Fruit fly (Drosophila melanogaster) whole organism, embryonic: Measurements from ENCODE around the gene CG3008.
A peak's percentile ranks its signal among the peaks of the same experiment; 100 is the strongest.

Experiments
- CG10321 ChIP-seq: fragments of 200-800 bp; sonication (Bioruptor generic); IDR thresholded peaks from 2 replicates; pipeline ENCODE4 v1.3.6; 2022; ENCODE audit warnings: missing biosample characterization, missing genetic modification characterization
- CG11247 ChIP-seq: fragments of 200-800 bp; sonication (Bioruptor generic); IDR thresholded peaks from 2 replicates; pipeline ENCODE4 v1.3.6; 2022; ENCODE audit warnings: missing biosample characterization, missing genetic modification characterization
- CG12744 ChIP-seq: fragments of 200-800 bp; sonication (Bioruptor generic); optimal IDR thresholded peaks from 2 replicates; lab custom pipeline; 2016; ENCODE audit warnings: missing biosample characterization, missing genetic modification characterization
- CG12769 ChIP-seq: fragments of 200-800 bp; sonication (Bioruptor generic); optimal IDR thresholded peaks from 2 replicates; lab custom pipeline; 2019; ENCODE audit warnings: missing biosample characterization, mild to moderate bottlenecking, missing genetic modification characterization, moderate library complexity
- CG13296 ChIP-seq: fragments of 200-800 bp; sonication (Bioruptor generic); optimal IDR thresholded peaks from 3 replicates; lab custom pipeline; 2018; ENCODE audit warnings: missing biosample characterization, mild to moderate bottlenecking, missing genetic modification characterization
- CG14710 ChIP-seq: fragments of 200-800 bp; sonication (Bioruptor generic); optimal IDR thresholded peaks from 3 replicates; lab custom pipeline; 2019; ENCODE audit warnings: missing biosample characterization, mild to moderate bottlenecking, missing genetic modification characterization, moderate library complexity
- CG15269 ChIP-seq: fragments of 200-800 bp; sonication (Bioruptor generic); optimal IDR thresholded peaks from 2 replicates; lab custom pipeline; 2018; ENCODE audit warnings: missing biosample characterization, mild to moderate bottlenecking, missing genetic modification characterization, moderate library complexity
- CG2202 ChIP-seq: fragments of 200-800 bp; sonication (Bioruptor generic); optimal IDR thresholded peaks from 2 replicates; lab custom pipeline; 2018; ENCODE audit warnings: missing biosample characterization, mild to moderate bottlenecking, missing genetic modification characterization
- CG2875 ChIP-seq: fragments of 200-800 bp; sonication (Bioruptor generic); optimal IDR thresholded peaks from 2 replicates; lab custom pipeline; 2017; ENCODE audit warnings: missing biosample characterization, mild to moderate bottlenecking, missing genetic modification characterization, missing genetic modification reagents
- CG31224 ChIP-seq: fragments of 200-800 bp; sonication (Bioruptor generic); IDR thresholded peaks from 2 replicates; pipeline ENCODE4 v1.3.6; 2022; ENCODE audit warnings: missing biosample characterization, missing genetic modification characterization
- CG34224 ChIP-seq: fragments of 200-800 bp; sonication (Bioruptor generic); IDR thresholded peaks from 3 replicates; pipeline ENCODE4 v1.3.6; 2022; ENCODE audit warnings: missing biosample characterization, missing genetic modification characterization; ENCODE audit not compliant: partially characterized antibody
- CG3838 ChIP-seq: fragments of 200-800 bp; sonication (Bioruptor generic); optimal IDR thresholded peaks from 3 replicates; lab custom pipeline; 2016; ENCODE audit warnings: missing biosample characterization, missing genetic modification characterization
- CG4730 ChIP-seq: fragments of 200-800 bp; sonication (Bioruptor generic); IDR thresholded peaks from 2 replicates; pipeline ENCODE4 v1.3.6; 2022; ENCODE audit warnings: missing biosample characterization, missing genetic modification characterization
- CG6175 ChIP-seq: fragments of 200-800 bp; sonication (Bioruptor generic); IDR thresholded peaks from 3 replicates; pipeline ENCODE4 v1.3.6; 2022; ENCODE audit warnings: missing biosample characterization, missing genetic modification characterization
- CG6791 ChIP-seq: fragments of 200-800 bp; sonication (Bioruptor generic); IDR thresholded peaks from 3 replicates; pipeline ENCODE4 v1.3.6; 2022; ENCODE audit warnings: missing biosample characterization, missing genetic modification characterization; ENCODE audit not compliant: partially characterized antibody
- CG7745 ChIP-seq: fragments of 200-800 bp; sonication (Bioruptor generic); optimal IDR thresholded peaks from 2 replicates; lab custom pipeline; 2018; ENCODE audit warnings: missing biosample characterization, mild to moderate bottlenecking, missing genetic modification characterization, moderate library complexity
- CG7987 ChIP-seq: fragments of 200-800 bp; sonication (Bioruptor generic); optimal IDR thresholded peaks from 2 replicates; lab custom pipeline; 2018; ENCODE audit warnings: missing biosample characterization, mild to moderate bottlenecking, missing genetic modification characterization, moderate library complexity
- D ChIP-seq, 2 experiments: fragments of 200-800 bp in 1 of 2; fragments of >200 bp in 1 of 2; sonication (Bioruptor generic) in 1 of 2; optimal IDR thresholded peaks; 2 replicates in 1 of 2; 3 replicates in 1 of 2; lab custom pipeline; 2017; ENCODE audit warnings: mild to moderate bottlenecking in 1 of 2, missing biosample characterization in 1 of 2, missing genetic modification characterization in 1 of 2, missing genetic modification reagents in 1 of 2
- Dad ChIP-seq: fragments of 200-800 bp; sonication (Bioruptor generic); optimal IDR thresholded peaks from 3 replicates; lab custom pipeline; 2016; ENCODE audit warnings: missing biosample characterization, missing genetic modification characterization
- Dip3 ChIP-seq: fragments of 200-800 bp; sonication (Bioruptor generic); optimal IDR thresholded peaks from 3 replicates; lab custom pipeline; 2016; ENCODE audit warnings: missing biosample characterization, missing genetic modification characterization
- MTF-1 ChIP-seq: fragments of 200-800 bp; sonication (Bioruptor generic); optimal IDR thresholded peaks from 2 replicates; lab custom pipeline; 2018; ENCODE audit warnings: missing biosample characterization, mild to moderate bottlenecking, missing genetic modification characterization, borderline replicate concordance
- Max ChIP-seq: fragments of 200-800 bp; sonication (Bioruptor generic); optimal IDR thresholded peaks from 2 replicates; lab custom pipeline; 2016; ENCODE audit warnings: missing biosample characterization, mild to moderate bottlenecking, missing genetic modification characterization
- Rfx ChIP-seq: fragments of 200-800 bp; sonication (Bioruptor generic); IDR thresholded peaks from 2 replicates; pipeline ENCODE4 v1.3.6; 2022; ENCODE audit warnings: missing biosample characterization, missing genetic modification characterization
- Sin3A ChIP-seq: fragments of >200 bp; optimal IDR thresholded peaks from 2 replicates; lab custom pipeline; 2018
- Sry-β ChIP-seq: fragments of 200-800 bp; sonication (Bioruptor generic); optimal IDR thresholded peaks from 2 replicates; lab custom pipeline; 2018; ENCODE audit warnings: missing biosample characterization, mild to moderate bottlenecking, missing genetic modification characterization, moderate library complexity
- TFAM ChIP-seq: fragments of 200-800 bp; sonication (Bioruptor generic); optimal IDR thresholded peaks from 2 replicates; lab custom pipeline; 2017; ENCODE audit warnings: missing biosample characterization, missing genetic modification characterization, inconsistent platforms
- Usf ChIP-seq: fragments of 200-800 bp; sonication (Bioruptor generic); optimal IDR thresholded peaks from 2 replicates; lab custom pipeline; 2017; ENCODE audit warnings: missing genotype, missing biosample characterization, missing genetic modification characterization
- ac ChIP-seq: fragments of 200-800 bp; sonication (Bioruptor generic); optimal IDR thresholded peaks from 3 replicates; lab custom pipeline; 2017; ENCODE audit warnings: missing biosample characterization, mild to moderate bottlenecking, missing genetic modification characterization
- ase ChIP-seq: fragments of 200-800 bp; sonication (Bioruptor generic); IDR thresholded peaks from 3 replicates; pipeline ENCODE4 v1.3.6; 2022; ENCODE audit warnings: missing biosample characterization, missing genetic modification characterization
- bowl ChIP-seq: fragments of 200-800 bp; sonication (Bioruptor generic); IDR thresholded peaks from 2 replicates; pipeline ENCODE4 v1.3.6; 2022; ENCODE audit warnings: missing biosample characterization, missing genetic modification characterization
- br ChIP-seq: fragments of >200 bp; optimal IDR thresholded peaks from 2 replicates; lab custom pipeline; 2017
- chm ChIP-seq: fragments of 200-800 bp; sonication (Bioruptor generic); IDR thresholded peaks from 2 replicates; pipeline ENCODE4 v1.3.6; 2022; ENCODE audit warnings: missing biosample characterization, missing genetic modification characterization
- da ChIP-seq: fragments of 200-800 bp; sonication (Bioruptor generic); optimal IDR thresholded peaks from 2 replicates; lab custom pipeline; 2016; ENCODE audit warnings: missing biosample characterization, missing genetic modification characterization
- dan ChIP-seq: fragments of 200-800 bp; sonication (Bioruptor generic); IDR thresholded peaks from 2 replicates; pipeline ENCODE4 v1.3.6; 2022; ENCODE audit warnings: missing biosample characterization, missing genetic modification characterization
- dmrt11E ChIP-seq: fragments of 200-800 bp; sonication (Bioruptor generic); optimal IDR thresholded peaks from 3 replicates; lab custom pipeline; 2018; ENCODE audit warnings: missing biosample characterization, mild to moderate bottlenecking, missing genetic modification characterization, moderate library complexity
- dpn ChIP-seq, 2 experiments: fragments of 200-800 bp; sonication (Bioruptor generic); optimal IDR thresholded peaks; 3 replicates each; lab custom pipeline; 2016; ENCODE audit warnings: missing biosample characterization in 2 of 2, missing genetic modification characterization in 2 of 2
- dysf ChIP-seq: fragments of 200-800 bp; sonication (Bioruptor generic); IDR thresholded peaks from 3 replicates; pipeline ENCODE4 v1.3.6; 2022; ENCODE audit warnings: missing biosample characterization, missing genetic modification characterization
- fd64A ChIP-seq: fragments of 200-800 bp; sonication (Bioruptor generic); optimal IDR thresholded peaks from 3 replicates; lab custom pipeline; 2018; ENCODE audit warnings: missing biosample characterization, mild to moderate bottlenecking, missing genetic modification characterization
- gcm ChIP-seq: fragments of 200-800 bp; sonication (Bioruptor generic); optimal IDR thresholded peaks from 2 replicates; lab custom pipeline; 2019; ENCODE audit warnings: missing biosample characterization, mild to moderate bottlenecking, missing genetic modification characterization, moderate library complexity
- lbe ChIP-seq: fragments of 200-800 bp; sonication (Bioruptor generic); optimal IDR thresholded peaks from 2 replicates; lab custom pipeline; 2016; ENCODE audit warnings: missing biosample characterization, mild to moderate bottlenecking, missing genetic modification characterization
- mam ChIP-seq: fragments of 200-800 bp; sonication (Bioruptor generic); optimal IDR thresholded peaks from 3 replicates; lab custom pipeline; 2016; ENCODE audit warnings: missing biosample characterization, missing genetic modification characterization
- nmo ChIP-seq: fragments of 200-800 bp; sonication (Bioruptor generic); optimal IDR thresholded peaks from 2 replicates; lab custom pipeline; 2018; ENCODE audit warnings: missing biosample characterization, mild to moderate bottlenecking, missing genetic modification characterization, moderate library complexity
- pfk ChIP-seq: fragments of 200-800 bp; sonication (Bioruptor generic); optimal IDR thresholded peaks from 2 replicates; lab custom pipeline; 2018; ENCODE audit warnings: missing biosample characterization, mild to moderate bottlenecking, missing genetic modification characterization, moderate library complexity
- pita ChIP-seq: fragments of 200-800 bp; sonication (Bioruptor generic); optimal IDR thresholded peaks from 2 replicates; lab custom pipeline; 2017; ENCODE audit warnings: missing biosample characterization, mild to moderate bottlenecking, missing genetic modification characterization
- sens ChIP-seq: fragments of 200-800 bp; sonication (Bioruptor generic); peaks from one replicate; lab custom pipeline; 2016; ENCODE audit warnings: missing biosample characterization, missing genetic modification characterization
- shn ChIP-seq: fragments of 200-800 bp; sonication (Bioruptor generic); optimal IDR thresholded peaks from 3 replicates; lab custom pipeline; 2016; ENCODE audit warnings: missing biosample characterization, missing genetic modification characterization
- so ChIP-seq: fragments of 200-800 bp; sonication (Bioruptor generic); IDR thresholded peaks from 3 replicates; pipeline ENCODE4 v1.3.6; 2022; ENCODE audit warnings: missing biosample characterization, missing genetic modification characterization
- sr ChIP-seq: fragments of 200-800 bp; sonication (Bioruptor generic); IDR thresholded peaks from 3 replicates; pipeline ENCODE4 v1.3.6; 2022; ENCODE audit warnings: missing biosample characterization, missing genetic modification characterization
- stwl ChIP-seq: fragments of 200-800 bp; sonication (Bioruptor generic); optimal IDR thresholded peaks from 3 replicates; lab custom pipeline; 2018; ENCODE audit warnings: missing biosample characterization, mild to moderate bottlenecking, missing genetic modification characterization, moderate library complexity
- trh ChIP-seq: fragments of 200-800 bp; sonication (Bioruptor generic); optimal IDR thresholded peaks from 2 replicates; lab custom pipeline; 2016; ENCODE audit warnings: missing biosample characterization, missing genetic modification characterization
- unpg ChIP-seq: fragments of 200-800 bp; sonication (Bioruptor generic); optimal IDR thresholded peaks from 3 replicates; lab custom pipeline; 2018; ENCODE audit warnings: missing biosample characterization, mild to moderate bottlenecking, missing genetic modification characterization, moderate library complexity

The CG3008 gene

dm6 chr2L:4891914-4892469, 8.9 kb downstream of the CG3008 start, which contains the start of gene CG3036 (continued):
- TF ChIP-seq gcm = peak; percentile 38
- no peak for TF ChIP-seq Usf
- TF ChIP-seq CG7987 = no peak
- TF ChIP-seq CG4730 (GFP tag; lab: Robert Waterston, UW) = no peak
- peak; percentile 29 for TF ChIP-seq nmo (GFP tag; lab: Kevin White, UChicago)
- peak; percentile 57; the same call in 2 of the 3 replicates for TF ChIP-seq CG34224 (GFP tag; lab: Robert Waterston, UW)
- peak; percentile 15 for TF ChIP-seq CG2875 (GFP tag; lab: Kevin White, UChicago)
- no peak for TF ChIP-seq Sin3A
- peak; percentile 14 for TF ChIP-seq CG7745 (tag; lab: Kevin White, UChicago)
- peak; percentile 10 for TF ChIP-seq Dad
- TF ChIP-seq CG3838 (GFP tag; lab: Kevin White, UChicago) = peak; percentile 23
- peak; percentile 57; the same call in 1 of the 2 replicates for TF ChIP-seq bowl (GFP tag; lab: Robert Waterston, UW)
- peak; percentile 34 for TF ChIP-seq shn (GFP tag; lab: Kevin White, UChicago)
- no peak for TF ChIP-seq dpn (GFP tag; optimal IDR thresholded peaks at IDR 0.05; lab: Kevin White, UChicago)
- peak; percentile 48 for TF ChIP-seq unpg (GFP tag; lab: Kevin White, UChicago)
- TF ChIP-seq D (optimal IDR thresholded peaks at IDR 0.05; lab: Kevin White, UChicago) = peak; percentile 58
- no peak for TF ChIP-seq D (GFP tag; optimal IDR thresholded peaks at IDR 0.05; lab: Kevin White, UChicago)
- TF ChIP-seq Max = peak; percentile 23
- TF ChIP-seq chm (GFP tag; lab: Robert Waterston, UW) = peak; percentile 85
- TF ChIP-seq CG6175 (GFP tag; lab: Robert Waterston, UW) = no peak
- TF ChIP-seq fd64A (GFP tag; lab: Kevin White, UChicago) = peak; percentile 57
- peak; percentile 57 for TF ChIP-seq MTF-1
- no peak for TF ChIP-seq Dip3 (GFP tag; lab: Kevin White, UChicago)
- TF ChIP-seq Sry-β (GFP tag; lab: Kevin White, UChicago) = no peak
- TF ChIP-seq sens (GFP tag; lab: Kevin White, UChicago) = peak; percentile 82
- TF ChIP-seq trh (GFP tag; lab: Kevin White, UChicago) = no peak
- TF ChIP-seq CG13296 (GFP tag; lab: Kevin White, UChicago) = peak; percentile 47
- peak; percentile 48; the same call in 2 of the 3 replicates for TF ChIP-seq CG6791 (GFP tag; lab: Robert Waterston, UW)
- no peak for TF ChIP-seq br (lab: Kevin White, UChicago)
- TF ChIP-seq dan = no peak
- TF ChIP-seq ase (GFP tag; lab: Robert Waterston, UW) = no peak
- no peak for TF ChIP-seq CG12744 (GFP tag; lab: Kevin White, UChicago)
- TF ChIP-seq CG12769 = peak; percentile 91
- TF ChIP-seq da (GFP tag; lab: Kevin White, UChicago) = peak; percentile 14
- no peak for TF ChIP-seq CG31224
- peak; percentile 58; the same call in 1 of the 2 replicates for TF ChIP-seq Rfx (GFP tag; lab: Robert Waterston, UW)
- TF ChIP-seq pita = no peak
- no peak for TF ChIP-seq sr (GFP tag; lab: Robert Waterston, UW)
- no peak for TF ChIP-seq dysf
- no peak for TF ChIP-seq TFAM (GFP tag; lab: Kevin White, UChicago)
- no peak for TF ChIP-seq lbe (GFP tag; lab: Kevin White, UChicago)
- peak; percentile 13 for TF ChIP-seq CG15269 (tag; lab: Kevin White, UChicago)
- no peak for TF ChIP-seq mam (GFP tag; lab: Kevin White, UChicago)
- TF ChIP-seq pfk (GFP tag; lab: Kevin White, UChicago) = no peak
- TF ChIP-seq CG2202 (tag; lab: Kevin White, UChicago) = peak; percentile 7
- TF ChIP-seq dmrt11E (tag; lab: Kevin White, UChicago) = no peak
- TF ChIP-seq ac (GFP tag; lab: Kevin White, UChicago) = peak; percentile 49
- TF ChIP-seq stwl (tag; lab: Kevin White, UChicago) = peak; percentile 36
- TF ChIP-seq CG11247 (GFP tag; lab: Robert Waterston, UW) = no peak
- TF ChIP-seq CG10321 (GFP tag; lab: Robert Waterston, UW) = no peak
- TF ChIP-seq CG14710 = peak; percentile 9
- peak; percentile 54; the same call in 1 of the 3 replicates for TF ChIP-seq so
